Fruit fly (Drosophila melanogaster): ENCODE results near the gene bnk.
A peak's percentile ranks its signal among the peaks of the same experiment; 100 is the strongest.

dm6 chr3R:31197142-31197994 lies 4.2 kb downstream of the bnk start:
- TF ChIP-seq usp (GFP tag; optimal IDR thresholded peaks at IDR 0.05) (no peak), pan (optimal IDR thresholded peaks at IDR 0.05) (no peak), psq (GFP tag; optimal IDR thresholded peaks at IDR 0.05) (no peak), br (GFP tag; optimal IDR thresholded peaks at IDR 0.05) (no peak), OdsH (GFP tag; optimal IDR thresholded peaks at IDR 0.05) (peak; percentile 28)
